Worm (Caenorhabditis elegans): ENCODE results near the gene ttr-38.

The ttr-38 gene

DNA sequence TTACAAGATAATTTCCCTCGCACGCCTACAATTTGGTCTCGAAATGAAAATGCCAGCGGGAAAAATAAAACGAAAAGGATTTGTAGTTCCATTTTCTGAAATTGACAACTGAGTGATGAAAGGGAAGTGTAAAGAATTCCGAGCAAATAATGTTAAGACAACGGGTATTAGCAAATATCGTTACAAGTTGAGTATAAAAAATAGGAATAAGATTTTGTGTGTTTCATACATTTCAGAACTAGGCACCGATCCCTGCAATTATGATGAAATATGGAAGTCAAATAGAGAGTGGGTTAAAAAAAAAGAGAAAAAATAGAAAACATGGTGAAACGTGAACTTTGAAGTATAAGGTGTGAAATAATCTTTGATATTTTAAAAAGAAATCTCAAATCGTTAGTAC lies at the start of gene ttr-38:
ttr-38 (minus strand) TSS at position 101 of the 400 bp plus-strand sequence.
- TF ChIP-seq dao-5 (tag; optimal IDR thresholded peaks at IDR 0.05), result no peak
- TF ChIP-seq W03F9.2 (tag; optimal IDR thresholded peaks at IDR 0.05), result no peak
- TF ChIP-seq him-1 (tag; optimal IDR thresholded peaks at IDR 0.05), result no peak

DNA sequence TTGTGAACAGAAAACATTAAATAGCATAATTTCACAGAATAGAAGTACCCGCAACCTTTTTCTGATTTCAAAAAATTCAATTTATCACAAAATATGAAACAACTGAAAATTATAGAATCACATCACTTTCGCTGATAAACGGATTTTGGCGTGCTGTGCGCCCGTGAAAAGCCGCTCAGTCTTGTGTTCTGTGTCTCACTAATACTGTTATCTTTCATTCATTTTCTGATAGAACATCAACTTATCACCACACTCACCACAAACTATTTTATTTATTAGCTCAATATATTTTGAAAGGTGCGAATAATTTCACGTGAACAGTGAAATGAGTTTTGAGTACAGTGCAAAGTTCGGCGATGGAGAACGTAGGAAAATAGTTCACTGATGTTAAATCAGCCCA lies 49.8 kb upstream of the ttr-38 start:
- no peak for TF ChIP-seq W03F9.2 (tag; optimal IDR thresholded peaks at IDR 0.05)
- no peak for TF ChIP-seq dao-5 (tag; optimal IDR thresholded peaks at IDR 0.05)
- no peak for TF ChIP-seq him-1 (tag; optimal IDR thresholded peaks at IDR 0.05)

DNA sequence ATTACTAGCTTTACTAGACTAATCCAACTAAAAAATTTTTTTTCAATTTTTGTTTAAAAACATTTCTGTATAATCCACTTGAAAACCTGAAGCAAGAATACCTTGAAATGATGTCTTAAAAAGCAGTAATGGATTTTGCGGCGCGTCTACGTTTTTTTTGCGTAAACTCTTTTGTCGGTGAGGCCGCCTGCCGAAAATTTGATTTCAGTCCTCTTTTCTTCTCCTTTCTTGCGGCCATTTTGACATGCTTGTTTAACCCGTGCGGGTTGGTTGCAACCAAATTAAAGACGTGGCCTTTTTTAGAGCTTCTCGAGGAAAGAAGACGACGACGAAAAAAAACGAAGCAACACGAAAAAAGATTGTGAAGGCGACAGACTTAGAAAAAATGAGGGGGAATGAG lies 46.8 kb upstream of the ttr-38 start:
- TF ChIP-seq him-1 (tag; optimal IDR thresholded peaks at IDR 0.05) (no peak), W03F9.2 (tag; optimal IDR thresholded peaks at IDR 0.05) (no peak), dao-5 (tag; optimal IDR thresholded peaks at IDR 0.05) (no peak)

DNA sequence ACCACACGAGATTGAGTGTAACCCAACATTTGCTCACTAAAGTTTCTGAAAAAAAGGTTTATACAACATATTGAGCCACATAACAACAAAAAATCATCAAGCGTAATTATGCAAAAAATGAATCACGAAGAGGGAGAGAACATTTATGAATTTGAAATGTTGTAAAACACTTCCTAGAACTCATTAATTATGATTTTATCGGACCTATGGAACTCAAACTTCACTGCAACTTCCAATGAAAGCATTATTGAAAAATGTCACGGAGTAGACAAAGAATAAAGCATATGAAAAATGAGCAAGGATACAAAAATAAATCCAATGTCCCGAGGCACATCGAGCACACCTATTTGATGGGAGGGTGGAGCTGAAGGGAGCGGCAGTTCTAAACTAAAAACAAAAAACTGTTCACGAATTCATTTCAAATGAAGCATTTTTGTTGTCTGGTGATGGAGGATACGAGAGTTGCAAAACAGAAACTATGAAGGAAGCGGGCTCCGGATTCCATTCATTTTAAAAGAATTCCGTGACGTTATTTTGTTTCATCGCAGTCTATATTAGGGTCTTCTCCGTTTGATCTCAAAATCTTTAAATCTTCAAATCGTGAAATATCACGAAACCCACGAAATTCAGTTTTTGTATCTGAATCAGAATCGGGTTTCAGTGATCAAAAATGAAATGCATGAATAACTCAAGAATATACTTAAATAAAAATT lies 35.7 kb upstream of the ttr-38 start, which contains the start of gene flp-20:
flp-20 (minus strand) TSS at position 51 of the 713 bp plus-strand sequence.
- TF ChIP-seq dao-5 (tag; optimal IDR thresholded peaks at IDR 0.05), result no peak
- no peak for TF ChIP-seq him-1 (tag; optimal IDR thresholded peaks at IDR 0.05)
- TF ChIP-seq W03F9.2 (tag; optimal IDR thresholded peaks at IDR 0.05), result no peak

DNA sequence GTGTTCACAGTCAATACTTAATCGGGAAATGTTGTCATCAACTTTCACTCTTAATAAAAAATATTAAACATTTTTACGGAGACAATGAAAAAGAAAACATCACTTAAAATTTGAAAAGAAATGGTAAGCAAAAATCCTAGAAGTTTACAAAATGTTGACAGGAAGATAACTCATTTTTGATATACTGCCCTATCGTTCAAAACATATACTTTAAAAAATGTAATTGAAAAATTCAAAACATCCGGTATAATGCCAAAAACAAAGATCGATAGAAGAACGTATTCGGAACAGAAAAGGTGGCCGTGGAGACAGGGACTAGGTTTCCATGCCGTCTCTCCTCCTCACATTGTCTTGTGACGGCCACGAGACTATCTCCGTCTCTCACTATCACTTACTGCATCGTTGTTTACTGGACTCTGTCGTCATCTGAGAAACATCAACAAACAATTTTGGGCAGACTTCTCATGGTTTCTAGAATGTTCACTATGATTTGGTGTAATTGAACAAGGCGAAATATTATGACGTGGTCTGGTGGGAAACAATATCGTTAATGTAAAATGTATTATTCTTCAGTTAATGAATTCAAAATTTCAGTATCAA lies 33.2 kb upstream of the ttr-38 start, which contains the start of gene oga-1:
oga-1 (minus strand) TSS at position 51 of the 600 bp plus-strand sequence.
- TF ChIP-seq W03F9.2 (tag; optimal IDR thresholded peaks at IDR 0.05), result peak; percentile 57
- TF ChIP-seq him-1 (tag; optimal IDR thresholded peaks at IDR 0.05), result no peak

DNA sequence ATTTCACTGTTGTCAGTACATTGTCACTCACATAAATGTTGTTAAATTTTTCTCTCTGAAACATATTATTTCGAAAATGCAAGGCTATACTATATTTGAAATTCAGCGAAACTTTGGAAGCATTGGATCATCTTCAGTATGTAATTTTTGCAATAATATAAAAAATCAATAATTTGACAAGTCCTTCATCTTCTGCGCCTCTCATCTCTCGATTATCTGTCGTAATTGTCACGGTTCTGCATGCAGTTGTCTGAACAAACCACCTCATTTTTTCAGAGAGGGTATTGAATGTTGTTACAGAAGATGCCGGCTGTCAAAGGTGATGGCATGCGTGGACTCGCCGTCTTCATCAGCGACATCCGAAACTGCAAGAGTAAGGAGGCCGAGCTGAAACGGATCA lies 24.1 kb upstream of the ttr-38 start, which contains the start of gene apa-2:
apa-2 (plus strand) TSS at position 301 of the 400 bp plus-strand sequence.
- TF ChIP-seq him-1 (tag; optimal IDR thresholded peaks at IDR 0.05) (no peak), W03F9.2 (tag; optimal IDR thresholded peaks at IDR 0.05) (no peak), dao-5 (tag; optimal IDR thresholded peaks at IDR 0.05) (no peak)

DNA sequence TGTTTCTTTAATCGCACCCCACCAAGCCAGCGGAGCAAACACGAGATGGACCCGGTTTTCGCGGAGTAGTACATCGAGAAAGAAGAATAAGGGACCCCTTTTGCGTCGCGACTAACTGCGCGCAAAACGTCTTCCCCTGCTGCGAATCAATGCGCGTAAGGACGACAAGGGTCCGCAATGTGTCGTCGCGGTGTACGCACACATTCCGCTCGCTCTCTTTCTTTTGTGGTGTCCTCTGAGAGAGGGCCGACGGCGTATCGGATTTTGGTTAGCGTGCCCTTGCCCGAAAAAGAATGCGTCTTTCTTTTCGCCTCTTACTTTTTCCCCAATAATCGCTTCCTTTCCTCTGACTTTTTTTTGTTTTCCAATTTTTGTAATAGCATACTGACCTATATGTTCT lies 23.5 kb upstream of the ttr-38 start:
- TF ChIP-seq dao-5 (tag; optimal IDR thresholded peaks at IDR 0.05) (no peak), him-1 (tag; optimal IDR thresholded peaks at IDR 0.05) (peak; percentile 95), W03F9.2 (tag; optimal IDR thresholded peaks at IDR 0.05) (no peak)

DNA sequence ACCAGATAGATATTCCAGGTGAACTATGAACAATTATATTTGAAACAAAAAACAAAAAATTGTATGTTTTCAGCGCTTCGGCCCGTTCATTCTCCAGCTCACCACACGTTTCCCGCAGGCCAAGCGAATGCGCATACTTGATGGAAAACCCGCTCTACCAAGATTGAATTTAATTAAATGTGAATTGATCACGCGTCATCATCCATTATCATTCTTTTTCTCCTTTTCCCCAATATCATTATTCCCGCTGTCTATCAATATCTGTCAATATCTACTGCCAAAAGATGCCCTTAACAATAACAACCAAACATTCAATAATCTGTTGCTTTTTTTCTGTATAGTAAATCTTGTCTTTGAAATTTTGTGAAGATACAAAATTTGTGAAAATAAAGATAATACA lies 21.9 kb upstream of the ttr-38 start:
- no peak for TF ChIP-seq him-1 (tag; optimal IDR thresholded peaks at IDR 0.05)
- TF ChIP-seq dao-5 (tag; optimal IDR thresholded peaks at IDR 0.05), result no peak
- TF ChIP-seq W03F9.2 (tag; optimal IDR thresholded peaks at IDR 0.05), result no peak

DNA sequence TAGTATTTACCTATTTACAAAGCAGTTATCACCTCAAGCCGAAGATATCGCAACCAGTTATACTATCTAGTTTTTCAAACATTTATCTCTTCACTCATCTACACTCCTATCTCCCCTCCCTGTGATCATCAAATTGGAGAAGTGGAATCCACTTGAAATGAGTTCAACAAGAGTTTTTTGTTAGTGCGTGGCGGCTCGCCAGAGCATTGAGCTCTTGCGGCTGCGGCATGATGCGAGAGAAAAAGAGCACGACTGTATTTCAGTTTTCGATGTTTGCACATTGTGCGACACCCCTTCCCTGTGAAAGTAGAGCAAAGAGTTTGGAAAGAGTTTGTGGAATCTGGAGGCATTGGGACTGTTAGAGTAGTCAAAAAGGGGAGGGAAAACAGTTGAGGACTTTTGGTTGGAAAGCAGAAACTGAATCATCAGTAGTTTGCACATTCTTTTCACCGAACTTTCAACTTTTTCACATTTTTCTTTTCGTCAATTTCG lies 16.5 kb upstream of the ttr-38 start, which contains the start of gene T20B5.2:
T20B5.2 (plus strand) TSS at position 442 of the 492 bp plus-strand sequence.
- no peak for TF ChIP-seq W03F9.2 (tag; optimal IDR thresholded peaks at IDR 0.05)
- no peak for TF ChIP-seq him-1 (tag; optimal IDR thresholded peaks at IDR 0.05)
- TF ChIP-seq dao-5 (tag; optimal IDR thresholded peaks at IDR 0.05), result no peak

DNA sequence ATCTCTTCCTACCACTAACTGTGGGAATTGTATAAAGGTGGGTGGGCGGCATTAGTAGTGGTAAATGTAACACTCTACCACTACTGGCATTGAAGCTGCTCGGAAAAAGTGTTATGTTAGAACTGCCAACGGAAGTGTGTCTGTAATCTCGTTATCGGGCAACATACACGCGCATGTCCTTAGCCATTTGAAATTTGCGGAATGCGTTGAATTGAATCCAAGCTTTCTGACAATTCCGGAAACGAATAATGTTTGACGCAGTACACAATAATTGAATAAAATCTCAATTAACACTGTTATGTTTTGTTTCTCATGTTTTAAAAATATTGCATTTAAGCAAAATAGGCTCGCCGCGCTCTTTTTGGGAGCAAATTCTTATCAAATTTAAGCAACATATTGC lies 10.7 kb upstream of the ttr-38 start:
- TF ChIP-seq him-1 (tag; optimal IDR thresholded peaks at IDR 0.05) (no peak), dao-5 (tag; optimal IDR thresholded peaks at IDR 0.05) (no peak), W03F9.2 (tag; optimal IDR thresholded peaks at IDR 0.05) (no peak)

DNA sequence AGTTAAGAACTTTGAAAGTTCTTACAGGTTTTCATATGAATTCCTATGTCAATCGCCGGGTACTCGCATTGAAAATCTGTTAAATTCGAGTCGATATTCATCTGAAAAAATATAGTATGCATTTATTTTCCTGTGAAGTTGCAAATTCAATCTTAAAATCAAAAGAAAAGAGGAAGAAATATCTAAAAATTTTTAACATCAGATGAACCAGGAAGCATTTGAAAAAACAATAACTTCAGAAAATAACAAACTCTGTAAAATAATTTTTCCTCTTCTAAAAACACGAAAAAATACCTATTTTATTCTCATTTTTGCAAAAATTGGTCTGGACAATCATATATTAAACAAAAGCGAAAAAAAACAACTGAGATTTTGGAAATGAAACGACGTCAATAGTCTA lies 4.8 kb upstream of the ttr-38 start, which contains the start of gene npr-7:
npr-7 (minus strand) TSS at position 101 of the 400 bp plus-strand sequence.
- TF ChIP-seq him-1 (tag; optimal IDR thresholded peaks at IDR 0.05), result no peak
- TF ChIP-seq W03F9.2 (tag; optimal IDR thresholded peaks at IDR 0.05), result no peak
- no peak for TF ChIP-seq dao-5 (tag; optimal IDR thresholded peaks at IDR 0.05)

DNA sequence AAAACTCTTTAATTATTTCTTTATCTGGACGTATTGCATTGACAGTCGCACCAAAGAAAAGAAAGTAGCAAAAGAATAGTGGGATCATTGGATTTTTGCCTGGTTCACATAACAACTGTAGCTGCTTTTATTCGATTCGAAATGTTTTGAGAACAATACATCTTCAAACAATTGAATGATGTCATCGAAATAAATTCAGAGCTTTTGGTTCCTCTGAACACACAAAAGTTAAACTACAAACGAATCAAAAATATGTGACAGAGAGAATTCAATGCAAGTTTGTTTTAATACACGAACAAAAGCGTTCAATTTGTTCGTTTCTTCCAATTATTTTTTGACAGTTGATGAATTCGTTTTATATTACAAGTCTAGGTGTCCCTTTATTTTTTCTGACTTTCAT lies 3.1 kb downstream of the ttr-38 start, which contains the start of gene H29C22.1:
H29C22.1 (minus strand) TSS at position 101 of the 400 bp plus-strand sequence.
- TF ChIP-seq him-1 (tag; optimal IDR thresholded peaks at IDR 0.05) (no peak), dao-5 (tag; optimal IDR thresholded peaks at IDR 0.05) (no peak), W03F9.2 (tag; optimal IDR thresholded peaks at IDR 0.05) (no peak)

DNA sequence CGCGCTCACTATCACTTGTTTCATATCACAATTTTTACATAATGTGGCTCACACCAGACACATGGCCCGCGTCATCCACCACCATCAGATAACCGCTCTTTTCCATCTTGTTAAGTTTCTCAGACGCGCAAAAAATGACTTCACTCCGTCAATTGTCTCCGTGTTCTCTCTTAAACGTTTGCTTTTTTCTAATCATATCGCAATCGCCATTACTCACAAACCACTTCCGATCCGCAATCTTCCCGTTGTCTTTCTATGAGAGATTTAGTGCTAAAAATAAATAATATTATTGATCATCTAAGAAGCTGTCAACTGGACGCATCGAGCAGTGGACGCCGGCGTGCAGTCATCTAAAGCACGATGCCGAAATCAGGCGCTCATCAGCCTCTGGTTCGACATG lies 10.9 kb downstream of the ttr-38 start, which contains the start of gene tmc-2:
tmc-2 (plus strand) TSS at position 301 of the 400 bp plus-strand sequence.
- no peak for TF ChIP-seq him-1 (tag; optimal IDR thresholded peaks at IDR 0.05)
- no peak for TF ChIP-seq dao-5 (tag; optimal IDR thresholded peaks at IDR 0.05)
- TF ChIP-seq W03F9.2 (tag; optimal IDR thresholded peaks at IDR 0.05), result no peak

DNA sequence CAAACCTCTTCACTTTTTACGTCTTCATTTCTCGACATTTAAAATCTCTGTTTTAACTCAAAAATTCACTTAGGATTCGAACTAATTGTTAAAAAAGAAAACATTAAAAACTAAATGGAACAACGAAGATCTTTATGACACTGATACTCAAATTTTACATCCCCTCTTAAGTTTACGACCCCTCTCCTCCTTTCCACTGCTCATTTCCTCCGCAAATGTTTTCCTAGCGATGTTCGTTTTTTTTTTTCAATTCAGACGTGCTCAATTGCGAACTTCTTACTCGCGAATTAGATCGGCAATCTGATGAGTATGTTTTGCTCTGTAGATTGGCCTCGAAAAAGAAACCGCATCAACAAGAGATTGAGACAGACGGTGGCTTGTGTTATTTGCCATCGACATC lies 11.5 kb downstream of the ttr-38 start:
- no peak for TF ChIP-seq dao-5 (tag; optimal IDR thresholded peaks at IDR 0.05)
- no peak for TF ChIP-seq W03F9.2 (tag; optimal IDR thresholded peaks at IDR 0.05)
- no peak for TF ChIP-seq him-1 (tag; optimal IDR thresholded peaks at IDR 0.05)
